Fruit fly (Drosophila melanogaster): Measurements from ENCODE around the gene CG5645.

The CG5645 gene

DNA sequence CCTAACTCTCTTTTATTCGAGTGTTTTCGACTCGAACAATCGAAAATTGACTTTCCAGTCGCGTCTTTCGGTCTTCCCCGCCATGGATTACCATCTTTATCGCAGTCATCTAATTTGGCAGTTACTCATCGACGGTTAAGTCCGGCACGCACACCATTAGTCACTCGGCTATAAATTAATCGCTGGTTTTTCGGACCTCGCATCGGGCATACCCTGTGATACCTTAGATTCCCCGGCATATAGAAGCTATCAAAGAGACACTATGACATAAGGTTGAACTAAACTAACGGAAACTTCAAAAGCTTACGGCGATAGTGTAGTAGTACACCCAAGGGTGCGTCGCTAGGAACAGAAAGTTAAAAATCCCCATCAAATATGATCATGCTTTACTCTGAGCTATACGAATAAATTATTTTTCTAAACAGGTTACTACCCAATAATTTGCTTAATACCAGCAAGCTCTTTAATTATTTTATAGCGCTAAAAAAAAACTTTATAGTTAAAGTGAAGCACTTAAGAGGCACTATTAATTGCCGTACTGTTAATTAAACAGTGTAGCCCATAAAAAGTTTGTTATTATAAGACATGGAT, 42.4 kb upstream of the CG5645 start (continued):
- TF ChIP-seq CG2120 (GFP tag; optimal IDR thresholded peaks at IDR 0.05), result peak; percentile 44
- no peak for TF ChIP-seq ssp (GFP tag; IDR thresholded peaks at IDR 0.05)
- no peak for TF ChIP-seq CG8089 (GFP tag; optimal IDR thresholded peaks at IDR 0.05)
- no peak for TF ChIP-seq CG10274 (GFP tag; optimal IDR thresholded peaks at IDR 0.05)
- no peak for TF ChIP-seq hkb (optimal IDR thresholded peaks at IDR 0.05)
- TF ChIP-seq hkb (GFP tag; IDR thresholded peaks at IDR 0.05), result no peak
- TF ChIP-seq sr (GFP tag; IDR thresholded peaks at IDR 0.05), result no peak
- TF ChIP-seq CG4730 (GFP tag; IDR thresholded peaks at IDR 0.05), result no peak
- no peak for TF ChIP-seq CG4854 (GFP tag; optimal IDR thresholded peaks at IDR 0.05)
- no peak for TF ChIP-seq otp (GFP tag; IDR thresholded peaks at IDR 0.05)
- no peak for TF ChIP-seq Elba2 (GFP tag; optimal IDR thresholded peaks at IDR 0.05)
- TF ChIP-seq CG14014 (GFP tag; IDR thresholded peaks at IDR 0.05), result peak; percentile 25; the same call in 1 of the 2 replicates
- TF ChIP-seq crol (GFP tag; IDR thresholded peaks at IDR 0.05), result no peak
- no peak for TF ChIP-seq CG17359 (tag; optimal IDR thresholded peaks at IDR 0.05)
- TF ChIP-seq phol (tag; optimal IDR thresholded peaks at IDR 0.05), result no peak
- TF ChIP-seq dmrt11E (tag; optimal IDR thresholded peaks at IDR 0.05), result no peak
- no peak for TF ChIP-seq Sox100B (GFP tag; optimal IDR thresholded peaks at IDR 0.05)
- no peak for TF ChIP-seq sima (GFP tag; optimal IDR thresholded peaks at IDR 0.05)
- TF ChIP-seq Mes4 (GFP tag; optimal IDR thresholded peaks at IDR 0.05), result no peak
- TF ChIP-seq emc (GFP tag; optimal IDR thresholded peaks at IDR 0.05), result no peak
- no peak for TF ChIP-seq Oli (tag; optimal IDR thresholded peaks at IDR 0.05)
- no peak for TF ChIP-seq Bdp1 (GFP tag; optimal IDR thresholded peaks at IDR 0.05)
- 0 out of 3 replicates have a peak, but pooled peaks have one; percentile 35 for TF ChIP-seq ase (GFP tag; IDR thresholded peaks at IDR 0.05)
- TF ChIP-seq Optix (GFP tag; IDR thresholded peaks at IDR 0.05), result no peak
- peak; percentile 24 for TF ChIP-seq Meics (GFP tag; optimal IDR thresholded peaks at IDR 0.05)
- no peak for TF ChIP-seq Dad (GFP tag; optimal IDR thresholded peaks at IDR 0.05)
- TF ChIP-seq her (GFP tag; optimal IDR thresholded peaks at IDR 0.05), result no peak
- TF ChIP-seq caup (GFP tag; optimal IDR thresholded peaks at IDR 0.05; ENCODE audit: severe bottlenecking), result peak; percentile 9
- no peak for TF ChIP-seq CG7271 (tag; optimal IDR thresholded peaks at IDR 0.05)
- no peak for TF ChIP-seq CG5180 (GFP tag; optimal IDR thresholded peaks at IDR 0.05)
- no peak for TF ChIP-seq CG17612 (GFP tag; IDR thresholded peaks at IDR 0.05)
- no peak for TF ChIP-seq ap (GFP tag; IDR thresholded peaks at IDR 0.05)
- no peak for TF ChIP-seq yki (optimal IDR thresholded peaks at IDR 0.05)
- TF ChIP-seq unc-4 (GFP tag; IDR thresholded peaks at IDR 0.05; ENCODE audit: partially characterized antibody), result no peak
- no peak for TF ChIP-seq sob (GFP tag; IDR thresholded peaks at IDR 0.05)
- TF ChIP-seq CG11560 (tag; IDR thresholded peaks at IDR 0.05), result no peak
- TF ChIP-seq slou (GFP tag; optimal IDR thresholded peaks at IDR 0.05), result no peak
- TF ChIP-seq tup (GFP tag; optimal IDR thresholded peaks at IDR 0.05), result no peak
- TF ChIP-seq CG10431 (GFP tag; optimal IDR thresholded peaks at IDR 0.05), result no peak
- TF ChIP-seq CG1792 (GFP tag; optimal IDR thresholded peaks at IDR 0.05), result no peak
- TF ChIP-seq CG2202 (tag; optimal IDR thresholded peaks at IDR 0.05), result no peak
- no peak for TF ChIP-seq peb (GFP tag; IDR thresholded peaks at IDR 0.05)
- TF ChIP-seq CG7987 (GFP tag; optimal IDR thresholded peaks at IDR 0.05), result no peak
- peak; percentile 23 for TF ChIP-seq sug (tag; optimal IDR thresholded peaks at IDR 0.05)
- TF ChIP-seq hb (GFP tag; IDR thresholded peaks at IDR 0.05; ENCODE audit: partially characterized antibody), result no peak
- TF ChIP-seq CG10321 (GFP tag; IDR thresholded peaks at IDR 0.05), result no peak
- TF ChIP-seq Mad (GFP tag; optimal IDR thresholded peaks at IDR 0.05), result no peak
- TF ChIP-seq eyg (GFP tag; optimal IDR thresholded peaks at IDR 0.05), result no peak
- no peak for TF ChIP-seq CG14860 (GFP tag; IDR thresholded peaks at IDR 0.05; ENCODE audit: partially characterized antibody)
- no peak for TF ChIP-seq bigmax (GFP tag; optimal IDR thresholded peaks at IDR 0.05)
- no peak for TF ChIP-seq luna (GFP tag; optimal IDR thresholded peaks at IDR 0.05)
- TF ChIP-seq fu2 (GFP tag; optimal IDR thresholded peaks at IDR 0.05), result no peak
